Worm (Caenorhabditis elegans): ENCODE results near the gene F31D4.8.

- TF ChIP-seq ztf-11 (tag; optimal IDR thresholded peaks at IDR 0.05) (no peak), lsy-2 (tag; optimal IDR thresholded peaks at IDR 0.05) (no peak), alr-1 (tag; optimal IDR thresholded peaks at IDR 0.05) (no peak), nhr-25 (tag; optimal IDR thresholded peaks at IDR 0.05) (peak; percentile 63), nhr-11 (tag; optimal IDR thresholded peaks at IDR 0.05) (no peak), nhr-77 (tag; optimal IDR thresholded peaks at IDR 0.05) (no peak), nhr-237 (tag; optimal IDR thresholded peaks at IDR 0.05) (no peak), aly-2 (tag; optimal IDR thresholded peaks at IDR 0.05) (no peak), elt-3 (tag; optimal IDR thresholded peaks at IDR 0.05) (no peak), mdl-1 (tag; optimal IDR thresholded peaks at IDR 0.05) (no peak), gmeb-1 (tag; optimal IDR thresholded peaks at IDR 0.05) (no peak), mab-5 (tag; optimal IDR thresholded peaks at IDR 0.05) (no peak), ceh-16 (tag; optimal IDR thresholded peaks at IDR 0.05) (no peak)
Observed at ce11 chrV:20903167-20904093, 35.2 kb upstream of the F31D4.8 start, which contains the start of gene amx-3.

All from whole organism, L2 larva.